Worm (Caenorhabditis elegans): ENCODE measurements around the gene T08D10.5.

Gene T08D10.5

ce11 chrX:11938826-11939225, 18.5 kb upstream of the T08D10.5 start, which contains the start of gene F55G7.5:
Gene F55G7.5, minus strand, starts transcription at chrX:11938926.
- TF ChIP-seq ceh-82 (tag; optimal IDR thresholded peaks at IDR 0.05): no peak
- no peak for TF ChIP-seq alr-1 (tag; optimal IDR thresholded peaks at IDR 0.05)
- no peak for TF ChIP-seq ztf-4 (tag; optimal IDR thresholded peaks at IDR 0.05)
- TF ChIP-seq lin-39 (tag; optimal IDR thresholded peaks at IDR 0.05): no peak
- no peak for TF ChIP-seq Y55F3AM.14 (GFP tag; optimal IDR thresholded peaks at IDR 0.05)
- no peak for TF ChIP-seq F13H6.1 (tag; optimal IDR thresholded peaks at IDR 0.05)
- no peak for TF ChIP-seq nhr-21 (tag; optimal IDR thresholded peaks at IDR 0.05)
- no peak for TF ChIP-seq nhr-6 (tag; optimal IDR thresholded peaks at IDR 0.05)
- no peak for TF ChIP-seq sem-4 (tag; optimal IDR thresholded peaks at IDR 0.05)
- TF ChIP-seq mdl-1 (tag; optimal IDR thresholded peaks at IDR 0.05): no peak
- no peak for TF ChIP-seq dmd-4 (tag; optimal IDR thresholded peaks at IDR 0.05)
- no peak for TF ChIP-seq blmp-1 (tag; optimal IDR thresholded peaks at IDR 0.05; ENCODE audit: insufficient read depth)
- TF ChIP-seq ztf-11 (tag; optimal IDR thresholded peaks at IDR 0.05): no peak
- no peak for TF ChIP-seq lin-11 (tag; optimal IDR thresholded peaks at IDR 0.05)
- TF ChIP-seq crh-2 (tag; optimal IDR thresholded peaks at IDR 0.05): no peak
- TF ChIP-seq zag-1 (tag; optimal IDR thresholded peaks at IDR 0.05): no peak

- TF ChIP-seq nhr-129 (tag; optimal IDR thresholded peaks at IDR 0.05) (no peak), elt-1 (tag; optimal IDR thresholded peaks at IDR 0.05) (no peak)
Observed at ce11 chrX:11941951-11942350, 15.4 kb upstream of the T08D10.5 start, which contains the start of gene F55G7.3. Gene F55G7.3, minus strand, starts transcription at chrX:11942051.

ce11 chrX:11946788-11947463, 10.4 kb upstream of the T08D10.5 start, which contains the start of gene nfya-1:
Gene nfya-1, minus strand, starts transcription at chrX:11946838.
- TF ChIP-seq unc-55 (GFP tag; optimal IDR thresholded peaks at IDR 0.05) (peak; percentile 74), skn-1 (tag; optimal IDR thresholded peaks at IDR 0.05) (no peak), gmeb-1 (tag; optimal IDR thresholded peaks at IDR 0.05) (peak; percentile 15), ceh-82 (tag; optimal IDR thresholded peaks at IDR 0.05) (no peak), alr-1 (tag; optimal IDR thresholded peaks at IDR 0.05) (no peak), nhr-21 (tag; optimal IDR thresholded peaks at IDR 0.05) (peak; percentile 25), ztf-1 (GFP tag; conservative IDR thresholded peaks at IDR 0.05) (no peak), nhr-10 (tag; optimal IDR thresholded peaks at IDR 0.05) (no peak), fos-1 (tag; optimal IDR thresholded peaks at IDR 0.05) (peak; percentile 18), unc-62 (GFP tag; optimal IDR thresholded peaks at IDR 0.05) (no peak), nhr-129 (tag; optimal IDR thresholded peaks at IDR 0.05) (peak; percentile 88), egl-27 (tag; optimal IDR thresholded peaks at IDR 0.05) (peak; percentile 7), elt-3 (tag; optimal IDR thresholded peaks at IDR 0.05) (no peak), peb-1 (tag; optimal IDR thresholded peaks at IDR 0.05) (no peak), lin-13 (GFP tag; optimal IDR thresholded peaks at IDR 0.05) (peak; percentile 58), crh-2 (tag; optimal IDR thresholded peaks at IDR 0.05) (peak; percentile 78), ama-1 (optimal IDR thresholded peaks at IDR 0.05) (no peak), lsy-2 (tag; optimal IDR thresholded peaks at IDR 0.05) (peak in 1 of 2 experiments; percentile 66), mbf-1 (tag; optimal IDR thresholded peaks at IDR 0.05) (no peak), sma-3 (GFP tag; optimal IDR thresholded peaks at IDR 0.05) (peak; percentile 25), F13H6.1 (tag; optimal IDR thresholded peaks at IDR 0.05) (peak; percentile 72), nhr-237 (tag; optimal IDR thresholded peaks at IDR 0.05) (no peak), lin-11 (tag; optimal IDR thresholded peaks at IDR 0.05) (peak; percentile 61), nhr-25 (tag; optimal IDR thresholded peaks at IDR 0.05) (peak; percentile 34), sma-9 (GFP tag; optimal IDR thresholded peaks at IDR 0.05) (peak; percentile 53), sma-9 (tag; optimal IDR thresholded peaks at IDR 0.05) (no peak), nhr-12 (tag; optimal IDR thresholded peaks at IDR 0.05) (no peak), dmd-4 (tag; optimal IDR thresholded peaks at IDR 0.05) (no peak), aly-2 (tag; optimal IDR thresholded peaks at IDR 0.05) (no peak), nhr-6 (tag; optimal IDR thresholded peaks at IDR 0.05) (peak; percentile 12), C34F6.9 (tag; optimal IDR thresholded peaks at IDR 0.05) (peak; percentile 64), lin-39 (tag; optimal IDR thresholded peaks at IDR 0.05) (no peak), ZK546.5 (tag; optimal IDR thresholded peaks at IDR 0.05) (no peak), ceh-16 (tag; optimal IDR thresholded peaks at IDR 0.05) (peak; percentile 62)

All from whole organism, L2 larva.